Worm (Caenorhabditis elegans) whole organism, late embryonic: ENCODE results near the gene math-28.

Experiments used
- F13H6.1 ChIP-seq: sonication (generic microtip); optimal IDR thresholded peaks from 2 replicates; lab custom pipeline; 2016; ENCODE audit warnings: missing genetic modification characterization, missing compliant biosample characterization
- ceh-2 ChIP-seq: sonication (generic microtip); optimal IDR thresholded peaks from 2 replicates; lab custom pipeline; 2016; ENCODE audit warnings: missing genotype, missing genetic modification characterization, missing compliant biosample characterization
- ceh-9 ChIP-seq: sonication (generic microtip); optimal IDR thresholded peaks from 2 replicates; lab custom pipeline; 2016; ENCODE audit warnings: mild to moderate bottlenecking, missing genetic modification characterization, inconsistent platforms, missing compliant biosample characterization
- che-1 ChIP-seq: sonication (generic microtip); optimal IDR thresholded peaks from 2 replicates; lab custom pipeline; 2016; ENCODE audit warnings: mild to moderate bottlenecking, missing genetic modification characterization, missing compliant biosample characterization
- elt-4 ChIP-seq: sonication (generic microtip); optimal IDR thresholded peaks from 2 replicates; lab custom pipeline; 2016; ENCODE audit warnings: missing genetic modification characterization, missing compliant biosample characterization
- hlh-30 ChIP-seq: sonication (generic microtip); optimal IDR thresholded peaks from 2 replicates; lab custom pipeline; 2017; ENCODE audit warnings: antibody characterized with exemption, missing genetic modification characterization, missing compliant biosample characterization; ENCODE audit not compliant: insufficient read depth
- madf-2 ChIP-seq: sonication (generic microtip); optimal IDR thresholded peaks from 2 replicates; lab custom pipeline; 2017; ENCODE audit warnings: missing genetic modification characterization, missing compliant biosample characterization
- mec-3 ChIP-seq: sonication (generic microtip); optimal IDR thresholded peaks from 2 replicates; lab custom pipeline; 2016; ENCODE audit warnings: borderline replicate concordance, missing genetic modification characterization, missing compliant biosample characterization
- nhr-11 ChIP-seq: fragments of 150-350 bp; optimal IDR thresholded peaks from 2 replicates; lab custom pipeline; 2014; ENCODE audit warnings: missing biosample characterization, missing genetic modification characterization
- pat-9 ChIP-seq: fragments of 200-800 bp; sonication (Bioruptor generic); optimal IDR thresholded peaks from 2 replicates; lab custom pipeline; 2018; ENCODE audit warnings: mild to moderate bottlenecking, missing genetic modification characterization, moderate library complexity, missing compliant biosample characterization
- pha-4 ChIP-seq: fragments of 150-350 bp; optimal IDR thresholded peaks from 2 replicates; lab custom pipeline; 2018; ENCODE audit warnings: missing biosample characterization, missing genetic modification reagents, missing genetic modification characterization
- sox-4 ChIP-seq: sonication (generic microtip); optimal IDR thresholded peaks from 2 replicates; lab custom pipeline; 2017; ENCODE audit warnings: mild to moderate bottlenecking, missing genetic modification characterization, inconsistent platforms, missing compliant biosample characterization
- unc-55 ChIP-seq: sonication (generic microtip); optimal IDR thresholded peaks from 2 replicates; lab custom pipeline; 2017; ENCODE audit warnings: missing biosample characterization, missing genetic modification reagents, missing genetic modification characterization

- TF ChIP-seq elt-4 (no peak), ceh-2 (tag; lab: Kevin White, UChicago) (no peak), pha-4 (tag; lab: Kevin White, UChicago) (no peak), unc-55 (GFP tag; lab: Kevin White, UChicago) (no peak), ceh-9 (no peak), nhr-11 (tag; lab: Kevin White, UChicago) (no peak), mec-3 (tag; lab: Kevin White, UChicago) (no peak), hlh-30 (no peak), pat-9 (tag; lab: Kevin White, UChicago) (no peak), F13H6.1 (tag; lab: Kevin White, UChicago) (no peak), madf-2 (no peak), che-1 (tag; lab: Kevin White, UChicago) (no peak), sox-4 (no peak)
Measured at ce11 chrII:1728253-1728652, 34.9 kb upstream of the math-28 start, which contains the start of gene btb-9.
